Fruit fly (Drosophila melanogaster) whole organism, prepupa: ENCODE results near the gene CG17612.

ENCODE experiments used
- CG16779 ChIP-seq: fragments of 200-800 bp; sonication (Bioruptor generic); optimal IDR thresholded peaks from 3 replicates; lab custom pipeline; 2017; ENCODE audit warnings: missing biosample characterization, mild to moderate bottlenecking, missing genetic modification characterization
- CG32006 ChIP-seq: fragments of 200-800 bp; sonication (Bioruptor generic); optimal IDR thresholded peaks from 3 replicates; lab custom pipeline; 2017; ENCODE audit warnings: missing biosample characterization, mild to moderate bottlenecking, missing genetic modification characterization
- CG3919 ChIP-seq: fragments of 200-800 bp; sonication (Bioruptor generic); optimal IDR thresholded peaks from 3 replicates; lab custom pipeline; 2016; ENCODE audit warnings: missing biosample characterization, missing genetic modification characterization
- CG4318 ChIP-seq: fragments of 200-800 bp; sonication (Bioruptor generic); optimal IDR thresholded peaks from 3 replicates; lab custom pipeline; 2017; ENCODE audit warnings: missing biosample characterization, mild to moderate bottlenecking, missing genetic modification characterization
- CG8119 ChIP-seq: fragments of 200-800 bp; sonication (Bioruptor generic); IDR thresholded peaks from 3 replicates; pipeline ENCODE4 v1.3.6; 2022; ENCODE audit warnings: missing biosample characterization, missing genetic modification characterization
- Eip93F ChIP-seq: fragments of 200-800 bp; sonication (Bioruptor generic); optimal IDR thresholded peaks from 2 replicates; lab custom pipeline; 2016; ENCODE audit warnings: missing biosample characterization, mild to moderate bottlenecking, missing genetic modification characterization
- Hr39 ChIP-seq: fragments of 200-800 bp; sonication (Bioruptor generic); optimal IDR thresholded peaks from 2 replicates; lab custom pipeline; 2016; ENCODE audit warnings: missing biosample characterization, missing genetic modification characterization
- acj6 ChIP-seq: fragments of 200-800 bp; sonication (Bioruptor generic); optimal IDR thresholded peaks from 3 replicates; lab custom pipeline; 2016; ENCODE audit warnings: missing biosample characterization, missing genetic modification characterization
- cyc ChIP-seq: fragments of 200-800 bp; sonication (Bioruptor generic); optimal IDR thresholded peaks from 3 replicates; lab custom pipeline; 2016; ENCODE audit warnings: missing biosample characterization, missing genetic modification characterization
- fd85E ChIP-seq: fragments of 200-800 bp; sonication (Bioruptor generic); optimal IDR thresholded peaks from 3 replicates; lab custom pipeline; 2016; ENCODE audit warnings: missing biosample characterization, missing genetic modification characterization

DNA sequence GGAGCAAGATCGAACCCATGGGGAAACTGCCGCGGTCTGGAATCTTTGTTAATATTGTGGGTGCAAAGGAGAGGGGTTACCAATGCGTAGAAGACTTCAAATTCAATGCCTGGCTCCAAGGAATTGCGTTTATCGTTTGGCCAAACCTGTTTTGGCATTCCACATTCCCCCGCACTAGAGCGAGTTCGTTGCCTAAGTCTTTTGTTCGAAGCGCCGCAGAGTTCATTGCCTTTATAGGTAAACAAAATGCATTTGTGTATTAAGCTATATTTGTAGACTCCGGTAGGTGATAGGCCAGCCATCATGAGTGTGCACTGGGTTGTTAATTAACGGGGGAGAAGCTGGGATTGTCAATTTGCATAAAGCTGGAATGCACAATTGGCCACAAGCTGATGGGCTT lies 27.5 kb downstream of the CG17612 start:
- TF ChIP-seq CG16779 (tag; lab: Kevin White, UChicago) (no peak), CG32006 (GFP tag; lab: Kevin White, UChicago) (no peak), acj6 (GFP tag; lab: Kevin White, UChicago) (no peak), CG8119 (GFP tag; lab: Robert Waterston, UW) (no peak), cyc (GFP tag; lab: Kevin White, UChicago) (no peak), CG4318 (GFP tag; lab: Kevin White, UChicago) (no peak), fd85E (GFP tag; lab: Kevin White, UChicago) (no peak), CG3919 (GFP tag; lab: Kevin White, UChicago) (no peak), Eip93F (GFP tag; lab: Kevin White, UChicago) (no peak), Hr39 (no peak)
